Worm (Caenorhabditis elegans): ENCODE results near the gene fars-3.
A peak's percentile ranks its signal among the peaks of the same experiment; 100 is the strongest.
"Not testable (repeated sequence)": the region's sequence is repeated elsewhere in the genome, so short reads cannot be mapped to it uniquely, and the experiment has no call there.

The fars-3 gene

ce11 chrII:8419798-8420197, 44.9 kb upstream of the fars-3 start, which contains the start of gene F14E5.8:
F14E5.8 (plus strand) TSS chrII:8420098.
- TF ChIP-seq flh-1 (GFP tag; optimal IDR thresholded peaks at IDR 0.05); nhr-237 (tag; optimal IDR thresholded peaks at IDR 0.05); unc-62 (GFP tag; optimal IDR thresholded peaks at IDR 0.05): not testable (repeated sequence)

- TF ChIP-seq mls-2 (tag; optimal IDR thresholded peaks at IDR 0.05) (no peak), lsy-2 (tag; optimal IDR thresholded peaks at IDR 0.05) (peak; percentile 76)
These were observed 43.8 kb upstream of the fars-3 start for ce11 chrII:8420775-8421388.

DNA sequence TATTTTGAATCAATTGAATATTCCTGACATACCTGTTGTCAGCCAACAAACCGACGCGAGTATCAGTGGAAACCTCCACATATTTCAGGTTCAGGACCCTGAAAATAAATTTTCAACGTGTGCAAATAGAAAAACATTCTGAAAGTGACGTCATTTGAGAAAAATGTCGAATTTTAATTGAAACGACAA, 36.0 kb upstream of the fars-3 start, which contains the start of gene F14E5.2:
Gene F14E5.2, minus strand, starts transcription at position 101 of the 189 bp plus-strand sequence.
- TF ChIP-seq nhr-237 (tag; optimal IDR thresholded peaks at IDR 0.05), result no peak
- TF ChIP-seq elt-3 (tag; optimal IDR thresholded peaks at IDR 0.05), result no peak
- TF ChIP-seq sem-2 (GFP tag; optimal IDR thresholded peaks at IDR 0.05), result no peak
- TF ChIP-seq nhr-28 (tag; optimal IDR thresholded peaks at IDR 0.05), result no peak
- no peak for TF ChIP-seq hlh-1 (tag; optimal IDR thresholded peaks at IDR 0.05)
- no peak for TF ChIP-seq elt-1 (tag; optimal IDR thresholded peaks at IDR 0.05; ENCODE audit: borderline replicate concordance, insufficient read depth)
- no peak for TF ChIP-seq lin-32 (GFP tag; optimal IDR thresholded peaks at IDR 0.05)
- TF ChIP-seq unc-39 (tag; optimal IDR thresholded peaks at IDR 0.05), result no peak
- TF ChIP-seq unc-62 (GFP tag; optimal IDR thresholded peaks at IDR 0.05), result no peak
- no peak for TF ChIP-seq lin-13 (tag; optimal IDR thresholded peaks at IDR 0.05)
- TF ChIP-seq blmp-1 (tag; optimal IDR thresholded peaks at IDR 0.05), result no peak
- TF ChIP-seq nhr-2 (tag; optimal IDR thresholded peaks at IDR 0.05), result no peak
- no peak for TF ChIP-seq mab-5 (tag; optimal IDR thresholded peaks at IDR 0.05)
- no peak for TF ChIP-seq mep-1 (tag; optimal IDR thresholded peaks at IDR 0.05)
- no peak for TF ChIP-seq nhr-12 (tag; optimal IDR thresholded peaks at IDR 0.05)

- TF ChIP-seq nhr-28 (tag; optimal IDR thresholded peaks at IDR 0.05) (no peak), mab-5 (tag; optimal IDR thresholded peaks at IDR 0.05) (no peak), sem-2 (GFP tag; optimal IDR thresholded peaks at IDR 0.05) (no peak), unc-120 (tag; optimal IDR thresholded peaks at IDR 0.05; ENCODE audit: poor library complexity, severe bottlenecking) (no peak), unc-62 (GFP tag; optimal IDR thresholded peaks at IDR 0.05) (no peak), cnd-1 (tag; optimal IDR thresholded peaks at IDR 0.05) (no peak), mep-1 (tag; optimal IDR thresholded peaks at IDR 0.05) (no peak), ceh-83 (GFP tag; optimal IDR thresholded peaks at IDR 0.05) (no peak), zip-8 (tag; optimal IDR thresholded peaks at IDR 0.05) (peak; percentile 16), lsy-2 (tag; optimal IDR thresholded peaks at IDR 0.05) (peak; percentile 43), nhr-12 (tag; optimal IDR thresholded peaks at IDR 0.05) (no peak), lin-32 (GFP tag; optimal IDR thresholded peaks at IDR 0.05) (no peak)
These were observed 35.4 kb upstream of the fars-3 start for ce11 chrII:8428947-8429919.

ce11 chrII:8431954-8432353, 32.7 kb upstream of the fars-3 start, which contains the start of gene acp-2:
acp-2 (minus strand) TSS chrII:8432054.
- TF ChIP-seq unc-62 (GFP tag; optimal IDR thresholded peaks at IDR 0.05), result no peak
- no peak for TF ChIP-seq sptf-1 (tag; optimal IDR thresholded peaks at IDR 0.05)
- TF ChIP-seq hlh-1 (tag; optimal IDR thresholded peaks at IDR 0.05), result no peak
- no peak for TF ChIP-seq ceh-43 (GFP tag; optimal IDR thresholded peaks at IDR 0.05)
- TF ChIP-seq ztf-11 (tag; optimal IDR thresholded peaks at IDR 0.05), result no peak
- no peak for TF ChIP-seq nhr-76 (tag; optimal IDR thresholded peaks at IDR 0.05)
- no peak for TF ChIP-seq nhr-2 (tag; optimal IDR thresholded peaks at IDR 0.05)
- TF ChIP-seq sem-2 (GFP tag; optimal IDR thresholded peaks at IDR 0.05), result no peak
- no peak for TF ChIP-seq snpc-4 (tag; optimal IDR thresholded peaks at IDR 0.05)
- TF ChIP-seq drap-1 (GFP tag; optimal IDR thresholded peaks at IDR 0.05), result no peak
- no peak for TF ChIP-seq ces-1 (GFP tag; optimal IDR thresholded peaks at IDR 0.05)
- no peak for TF ChIP-seq lin-32 (GFP tag; optimal IDR thresholded peaks at IDR 0.05)
- no peak for TF ChIP-seq mls-2 (tag; optimal IDR thresholded peaks at IDR 0.05)
